Fruit fly (Drosophila melanogaster) whole organism, embryonic: ENCODE results near the gene CG16813.

Source experiments
- Awh ChIP-seq: fragments of 200-800 bp; sonication (Bioruptor generic); IDR thresholded peaks from 2 replicates; pipeline ENCODE4, ENCODE4 v1.3.6; 2022; ENCODE audit warnings: missing biosample characterization, missing genetic modification characterization
- Bgb ChIP-seq: fragments of 200-800 bp; sonication (Bioruptor generic); IDR thresholded peaks from 2 replicates; pipeline ENCODE4 v1.3.6; 2022; ENCODE audit warnings: missing biosample characterization, missing genetic modification characterization; ENCODE audit not compliant: partially characterized antibody
- CG1024 ChIP-seq: fragments of 200-800 bp; sonication (Bioruptor generic); IDR thresholded peaks from 2 replicates; pipeline ENCODE4 v1.3.6; 2022; ENCODE audit warnings: missing biosample characterization, missing genetic modification characterization
- CG11560 ChIP-seq: fragments of 200-800 bp; sonication (Bioruptor generic); IDR thresholded peaks from 3 replicates; pipeline ENCODE4 v1.3.6; 2022; ENCODE audit warnings: missing biosample characterization, missing genetic modification characterization
- CG11696 ChIP-seq: fragments of 200-800 bp; sonication (Bioruptor generic); IDR thresholded peaks from 2 replicates; pipeline ENCODE4 v1.3.6; 2022; ENCODE audit warnings: missing biosample characterization, missing genetic modification characterization
- CG13424 ChIP-seq: fragments of 200-800 bp; sonication (Bioruptor generic); optimal IDR thresholded peaks from 2 replicates; lab custom pipeline; 2019; ENCODE audit warnings: missing biosample characterization, mild to moderate bottlenecking, missing genetic modification characterization, moderate library complexity
- CG15073 ChIP-seq: fragments of 200-800 bp; sonication (Bioruptor generic); optimal IDR thresholded peaks from 2 replicates; lab custom pipeline; 2016; ENCODE audit warnings: missing biosample characterization, missing genetic modification characterization
- CG1647 ChIP-seq: fragments of 200-800 bp; sonication (Bioruptor generic); optimal IDR thresholded peaks from 3 replicates; lab custom pipeline; 2016; ENCODE audit warnings: missing biosample characterization, missing genetic modification characterization
- CG17829 ChIP-seq: fragments of 200-800 bp; optimal IDR thresholded peaks from 2 replicates; lab custom pipeline; 2019; ENCODE audit warnings: missing biosample characterization, mild to moderate bottlenecking, missing genetic modification characterization, moderate library complexity
- CG1832 ChIP-seq: fragments of 200-800 bp; sonication (Bioruptor generic); optimal IDR thresholded peaks from 2 replicates; lab custom pipeline; 2017; ENCODE audit warnings: missing biosample characterization, mild to moderate bottlenecking, missing genetic modification characterization, inconsistent platforms
- CG3163 ChIP-seq: fragments of 200-800 bp; sonication (Bioruptor generic); optimal IDR thresholded peaks from 3 replicates; lab custom pipeline; 2016; ENCODE audit warnings: missing biosample characterization, missing genetic modification characterization
- CG3281 ChIP-seq: fragments of 200-800 bp; sonication (Bioruptor generic); optimal IDR thresholded peaks from 3 replicates; lab custom pipeline; 2017; ENCODE audit warnings: missing biosample characterization, mild to moderate bottlenecking, missing genetic modification characterization
- CG34422 ChIP-seq: fragments of 200-800 bp; sonication (Bioruptor generic); IDR thresholded peaks from 3 replicates; pipeline ENCODE4 v1.3.6; 2022; ENCODE audit warnings: missing biosample characterization, missing genetic modification characterization
- CG4360 ChIP-seq: fragments of 200-800 bp; sonication (Bioruptor generic); IDR thresholded peaks from 2 replicates; pipeline ENCODE4 v1.3.6; 2022; ENCODE audit warnings: missing biosample characterization, missing genetic modification characterization
- CG4424 ChIP-seq: fragments of 200-800 bp; sonication (Bioruptor generic); optimal IDR thresholded peaks from 3 replicates; lab custom pipeline; 2016; ENCODE audit warnings: missing biosample characterization, missing genetic modification characterization
- CG4820 ChIP-seq: fragments of 200-800 bp; sonication (Bioruptor generic); optimal IDR thresholded peaks from 3 replicates; lab custom pipeline; 2016; ENCODE audit warnings: missing biosample characterization, missing genetic modification characterization
- CG8944 ChIP-seq: fragments of 200-800 bp; sonication (Bioruptor generic); optimal IDR thresholded peaks from 3 replicates; lab custom pipeline; 2016; ENCODE audit warnings: missing biosample characterization, missing genetic modification characterization
- CG9609 ChIP-seq: fragments of 200-800 bp; sonication (Bioruptor generic); optimal IDR thresholded peaks from 3 replicates; lab custom pipeline; 2016; ENCODE audit warnings: missing biosample characterization, missing genetic modification characterization
- CoRest ChIP-seq: fragments of 200-800 bp; sonication (Bioruptor generic); optimal IDR thresholded peaks from 3 replicates; lab custom pipeline; 2018; ENCODE audit warnings: missing biosample characterization, mild to moderate bottlenecking, missing genetic modification characterization, moderate library complexity
- D ChIP-seq, 2 experiments: fragments of 200-800 bp in 1 of 2; fragments of >200 bp in 1 of 2; sonication (Bioruptor generic) in 1 of 2; optimal IDR thresholded peaks; 2 replicates in 1 of 2; 3 replicates in 1 of 2; lab custom pipeline; 2017; ENCODE audit warnings: mild to moderate bottlenecking in 1 of 2, missing biosample characterization in 1 of 2, missing genetic modification characterization in 1 of 2, missing genetic modification reagents in 1 of 2
- D19B ChIP-seq: fragments of 200-800 bp; sonication (Bioruptor generic); optimal IDR thresholded peaks from 2 replicates; lab custom pipeline; 2017; ENCODE audit warnings: missing biosample characterization, mild to moderate bottlenecking, missing genetic modification characterization
- Doc3 ChIP-seq: fragments of 200-800 bp; sonication (Bioruptor generic); IDR thresholded peaks from 3 replicates; pipeline ENCODE4 v1.3.6; 2022; ENCODE audit warnings: missing biosample characterization, missing genetic modification characterization; ENCODE audit not compliant: partially characterized antibody
- Dp ChIP-seq: fragments of 200-800 bp; sonication (Bioruptor generic); optimal IDR thresholded peaks from 2 replicates; lab custom pipeline; 2018; ENCODE audit warnings: missing biosample characterization, mild to moderate bottlenecking, missing genetic modification characterization, moderate library complexity
- HLHmδ ChIP-seq: fragments of 200-800 bp; sonication (Bioruptor generic); optimal IDR thresholded peaks from 2 replicates; lab custom pipeline; 2018; ENCODE audit warnings: missing biosample characterization, mild to moderate bottlenecking, missing genetic modification characterization, moderate library complexity
- Max ChIP-seq: fragments of 200-800 bp; sonication (Bioruptor generic); optimal IDR thresholded peaks from 2 replicates; lab custom pipeline; 2016; ENCODE audit warnings: missing biosample characterization, mild to moderate bottlenecking, missing genetic modification characterization
- Myb ChIP-seq: fragments of 200-800 bp; sonication (Bioruptor generic); optimal IDR thresholded peaks from 2 replicates; lab custom pipeline; 2016; ENCODE audit warnings: missing biosample characterization, missing genetic modification characterization
- Neu2 ChIP-seq: fragments of 200-800 bp; sonication (Bioruptor generic); optimal IDR thresholded peaks from 3 replicates; lab custom pipeline; 2016; ENCODE audit warnings: missing biosample characterization, missing genetic modification characterization, borderline replicate concordance
- Nf-YA ChIP-seq: fragments of 200-800 bp; sonication (Bioruptor generic); IDR thresholded peaks from 2 replicates; pipeline ENCODE4 v1.3.6; 2022; ENCODE audit warnings: missing biosample characterization, missing genetic modification characterization
- Oaz ChIP-seq: fragments of 200-800 bp; sonication (Bioruptor generic); IDR thresholded peaks from 2 replicates; pipeline ENCODE4 v1.3.6; 2022; ENCODE audit warnings: missing biosample characterization, missing genetic modification characterization
- Tbp ChIP-seq: fragments of >200 bp; optimal IDR thresholded peaks from 2 replicates; lab custom pipeline; 2018; ENCODE audit warnings: missing biosample characterization, missing genetic modification characterization
- ci ChIP-seq: fragments of 200-800 bp; sonication (Bioruptor generic); IDR thresholded peaks from 3 replicates; pipeline ENCODE4 v1.3.6; 2022; ENCODE audit warnings: missing biosample characterization, missing genetic modification characterization
- croc ChIP-seq: fragments of 200-800 bp; sonication (Bioruptor generic); conservative IDR thresholded peaks from 3 replicates; pipeline ENCODE4 v1.3.6; 2022; ENCODE audit warnings: missing biosample characterization, missing genetic modification characterization
- dan ChIP-seq: fragments of 200-800 bp; sonication (Bioruptor generic); IDR thresholded peaks from 2 replicates; pipeline ENCODE4 v1.3.6; 2022; ENCODE audit warnings: missing biosample characterization, missing genetic modification characterization
- dysf ChIP-seq: fragments of 200-800 bp; sonication (Bioruptor generic); IDR thresholded peaks from 3 replicates; pipeline ENCODE4 v1.3.6; 2022; ENCODE audit warnings: missing biosample characterization, missing genetic modification characterization
- fd102C ChIP-seq: fragments of 200-800 bp; sonication (Bioruptor generic); optimal IDR thresholded peaks from 2 replicates; lab custom pipeline; 2018; ENCODE audit warnings: missing biosample characterization, mild to moderate bottlenecking, missing genetic modification characterization, moderate library complexity
- fu2 ChIP-seq: fragments of 200-800 bp; sonication (Bioruptor generic); optimal IDR thresholded peaks from 2 replicates; lab custom pipeline; 2016; ENCODE audit warnings: missing biosample characterization, missing genetic modification characterization
- gt ChIP-seq: fragments of 200-800 bp; sonication (Bioruptor generic); IDR thresholded peaks from 2 replicates; pipeline ENCODE4 v1.3.6; 2022; ENCODE audit warnings: missing biosample characterization, missing genetic modification characterization
- jumu ChIP-seq: fragments of 200-800 bp; sonication (Bioruptor generic); optimal IDR thresholded peaks from 3 replicates; lab custom pipeline; 2016; ENCODE audit warnings: missing biosample characterization, missing genetic modification characterization
- luna ChIP-seq: fragments of 200-800 bp; sonication (Bioruptor generic); optimal IDR thresholded peaks from 2 replicates; lab custom pipeline; 2016; ENCODE audit warnings: missing biosample characterization, missing genetic modification characterization
- mld ChIP-seq: fragments of 200-800 bp; sonication (Bioruptor generic); IDR thresholded peaks from 3 replicates; pipeline ENCODE4 v1.3.6; 2022; ENCODE audit warnings: missing biosample characterization, missing genetic modification characterization; ENCODE audit not compliant: partially characterized antibody
- p53 ChIP-seq: fragments of 200-800 bp; sonication (Bioruptor generic); optimal IDR thresholded peaks from 2 replicates; lab custom pipeline; 2016; ENCODE audit warnings: missing biosample characterization, missing genetic modification characterization
- sc ChIP-seq, 3 experiments: fragments of >200 bp in 2 of 3; fragments of 200-800 bp in 1 of 3; sonication (Bioruptor generic) in 1 of 3; optimal IDR thresholded peaks; 2 replicates in 2 of 3; 3 replicates in 1 of 3; lab custom pipeline; 2017; ENCODE audit warnings: mild to moderate bottlenecking in 1 of 3, missing biosample characterization in 1 of 3, missing genetic modification characterization in 1 of 3, missing genetic modification reagents in 1 of 3
- sima ChIP-seq: fragments of 200-800 bp; sonication (Bioruptor generic); optimal IDR thresholded peaks from 2 replicates; lab custom pipeline; 2016; ENCODE audit warnings: missing biosample characterization, missing genetic modification characterization
- ssp ChIP-seq: fragments of 200-800 bp; sonication (Bioruptor generic); IDR thresholded peaks from 2 replicates; pipeline ENCODE4 v1.3.6; 2022; ENCODE audit warnings: missing biosample characterization, missing genetic modification characterization
- tio ChIP-seq: fragments of 200-800 bp; sonication (Bioruptor generic); optimal IDR thresholded peaks from 2 replicates; lab custom pipeline; 2017; ENCODE audit warnings: missing biosample characterization, missing genetic modification characterization, inconsistent platforms
- twi ChIP-seq: fragments of 200-800 bp; optimal IDR thresholded peaks from 2 replicates; lab custom pipeline; 2019; ENCODE audit warnings: missing biosample characterization, mild to moderate bottlenecking, missing genetic modification characterization, moderate library complexity
- wdn ChIP-seq: fragments of 200-800 bp; sonication (Bioruptor generic); IDR thresholded peaks from 2 replicates; pipeline ENCODE4 v1.3.6; 2022; ENCODE audit warnings: missing biosample characterization, missing genetic modification characterization

CG16813 gene

dm6 chr2L:13215640-13216129 is 11.6 kb upstream of the CG16813 start (continued):
- peak; percentile 73 for TF ChIP-seq Bgb
- peak; percentile 74 for TF ChIP-seq ci (GFP tag; lab: Robert Waterston, UW)
- TF ChIP-seq, all 482 proteins: peak for 245; not testable (repeated sequence) for 237

dm6 chr2L:13219281-13220092 is 7.8 kb upstream of the CG16813 start, which contains the start of the genes CG9426 and mRF1:
Gene CG9426 (minus strand): TSS chr2L:13219923.
Gene mRF1 (plus strand): TSS chr2L:13219979.
- peak; percentile 31 for TF ChIP-seq p53 (GFP tag; lab: Kevin White, UChicago)
- peak; percentile 61 for TF ChIP-seq CG17829
- TF ChIP-seq CoRest (tag; lab: Kevin White, UChicago) = no peak
- no peak for TF ChIP-seq CG3163 (GFP tag; lab: Kevin White, UChicago)
- no peak for TF ChIP-seq wdn (GFP tag; lab: Robert Waterston, UW)
- no peak for TF ChIP-seq twi (tag; lab: Kevin White, UChicago)
- no peak for TF ChIP-seq CG4424 (GFP tag; lab: Kevin White, UChicago)
- TF ChIP-seq tio = no peak
- TF ChIP-seq Nf-YA (GFP tag; lab: Robert Waterston, UW) = no peak
- no peak for TF ChIP-seq CG1832 (GFP tag; lab: Kevin White, UChicago)
- TF ChIP-seq dysf = no peak
- TF ChIP-seq jumu (GFP tag; lab: Kevin White, UChicago) = no peak
- peak; percentile 13 for TF ChIP-seq CG3281
- no peak for TF ChIP-seq sc (optimal IDR thresholded peaks at IDR 0.05; lab: Kevin White, UChicago)
- TF ChIP-seq sc (GFP tag; optimal IDR thresholded peaks at IDR 0.05; lab: Kevin White, UChicago) = no peak
- TF ChIP-seq CG34422 (GFP tag; lab: Robert Waterston, UW) = peak; percentile 65; the same call in 1 of the 3 replicates
- TF ChIP-seq CG8944 (GFP tag; lab: Kevin White, UChicago) = no peak
- no peak for TF ChIP-seq ssp
- TF ChIP-seq D (optimal IDR thresholded peaks at IDR 0.05; lab: Kevin White, UChicago) = no peak
- TF ChIP-seq D (GFP tag; optimal IDR thresholded peaks at IDR 0.05; lab: Kevin White, UChicago) = no peak
- TF ChIP-seq CG13424 (tag; lab: Kevin White, UChicago) = no peak
- TF ChIP-seq CG4820 (GFP tag; lab: Kevin White, UChicago) = no peak
- peak; percentile 97 for TF ChIP-seq CG4360 (GFP tag; lab: Robert Waterston, UW)
- peak; percentile 21 for TF ChIP-seq Neu2 (GFP tag; lab: Kevin White, UChicago)
- TF ChIP-seq mld = peak; percentile 95
- TF ChIP-seq HLHmδ (GFP tag; lab: Kevin White, UChicago) = no peak
- no peak for TF ChIP-seq dan (GFP tag; lab: Robert Waterston, UW)
- no peak for TF ChIP-seq sima (GFP tag; lab: Kevin White, UChicago)
- TF ChIP-seq CG9609 (GFP tag; lab: Kevin White, UChicago) = peak; percentile 7
- no peak for TF ChIP-seq CG1024
- TF ChIP-seq Doc3 (GFP tag; lab: Robert Waterston, UW) = peak; percentile 93
- TF ChIP-seq Oaz = no peak
- no peak for TF ChIP-seq Awh (GFP tag; lab: Robert Waterston, UW)
- no peak for TF ChIP-seq Tbp (GFP tag; lab: Kevin White, UChicago)
- TF ChIP-seq CG11560 (tag; lab: Robert Waterston, UW) = no peak
- TF ChIP-seq D19B = no peak
- TF ChIP-seq CG15073 = no peak
- no peak for TF ChIP-seq fd102C
- no peak for TF ChIP-seq Max (GFP tag; lab: Kevin White, UChicago)
- no peak for TF ChIP-seq CG1647
- no peak for TF ChIP-seq gt (GFP tag; lab: Robert Waterston, UW)
- TF ChIP-seq Myb (GFP tag; lab: Kevin White, UChicago) = peak; percentile 17
- peak; percentile 24 for TF ChIP-seq Dp
- TF ChIP-seq CG11696 = no peak
- peak; percentile 14 for TF ChIP-seq fu2
- no peak for TF ChIP-seq croc (GFP tag; lab: Robert Waterston, UW)
- no peak for TF ChIP-seq luna
